Worm (Caenorhabditis elegans): ENCODE measurements around the gene F23D12.7.

- TF ChIP-seq T23F11.4 (GFP tag; optimal IDR thresholded peaks at IDR 0.05): no peak
- TF ChIP-seq tbx-2 (tag; optimal IDR thresholded peaks at IDR 0.05): no peak
- TF ChIP-seq eyg-1 (tag; optimal IDR thresholded peaks at IDR 0.05): no peak
- no peak for TF ChIP-seq unc-55 (GFP tag; optimal IDR thresholded peaks at IDR 0.05)
- no peak for TF ChIP-seq lim-6 (tag; optimal IDR thresholded peaks at IDR 0.05)
- TF ChIP-seq elt-2 (tag; optimal IDR thresholded peaks at IDR 0.05): no peak
- TF ChIP-seq ets-4 (tag; optimal IDR thresholded peaks at IDR 0.05): no peak
These were observed 32.1 kb downstream of the F23D12.7 start, which contains the start of gene F23D12.2 for ce11 chrX:14421529-14421982.

All from whole organism, late embryonic.